Worm (Caenorhabditis elegans): ENCODE results near the gene srg-42.

DNA sequence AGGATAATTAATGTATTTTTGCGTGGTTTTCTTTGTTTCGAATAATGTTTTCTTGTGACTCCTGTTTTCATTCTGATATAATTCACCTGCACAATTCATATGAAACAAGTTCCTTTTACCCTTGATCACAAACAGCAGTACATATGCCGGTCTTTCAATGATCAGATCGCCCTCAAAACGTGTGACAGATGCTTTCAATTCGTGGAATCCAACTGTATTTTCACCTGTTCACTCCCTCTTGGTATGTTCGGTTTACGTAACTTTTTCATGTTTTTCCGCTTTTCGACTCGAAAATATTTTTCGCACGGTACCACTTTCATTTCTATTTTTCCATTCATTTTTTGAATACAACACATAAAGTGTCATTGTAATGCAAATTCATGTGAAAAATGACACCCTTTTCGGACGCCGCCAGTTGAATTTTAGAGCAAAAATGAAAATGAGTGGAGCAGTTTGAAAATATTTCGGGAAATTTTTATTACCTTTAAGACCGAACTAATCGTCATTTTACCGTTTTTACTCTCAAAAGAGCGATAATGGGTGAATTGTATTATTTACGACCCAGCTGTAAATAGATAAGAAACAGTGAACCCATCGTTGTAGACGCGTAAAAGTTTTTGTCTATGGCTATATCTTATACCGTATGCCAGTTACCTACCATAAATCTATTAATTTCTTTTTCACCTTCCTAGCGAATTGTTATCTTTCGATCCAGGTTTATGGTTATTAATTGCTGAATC is 44.1 kb upstream of the srg-42 start, which contains the start of gene K10D6.4:
- TF ChIP-seq flt-1 (GFP tag; IDR thresholded peaks at IDR 0.05) (no peak), ama-1 (optimal IDR thresholded peaks at IDR 0.05) (no peak), sea-1 (GFP tag; conservative IDR thresholded peaks at IDR 0.05) (no peak), scrt-1 (GFP tag; IDR thresholded peaks at IDR 0.05) (no peak), pes-1 (GFP tag; IDR thresholded peaks at IDR 0.05) (no peak), B0310.2 (tag; optimal IDR thresholded peaks at IDR 0.05) (no peak), aly-1 (tag; optimal IDR thresholded peaks at IDR 0.05) (no peak)

Data from whole organism, early embryonic.